Worm (Caenorhabditis elegans) whole organism, L2 larva: ENCODE measurements around the gene tbc-13.

Experiments used
- elt-3 ChIP-seq: sonication (generic microtip); optimal IDR thresholded peaks from 2 replicates; lab custom pipeline; 2017; ENCODE audit warnings: missing biosample characterization, missing genetic modification characterization
- fos-1 ChIP-seq: fragments of 150-350 bp; optimal IDR thresholded peaks from 2 replicates; lab custom pipeline; 2014; ENCODE audit warnings: missing biosample characterization, missing genetic modification characterization
- lsy-2 ChIP-seq, 2 experiments: fragments of 150-350 bp in 1 of 2; sonication (generic microtip) in 1 of 2; optimal IDR thresholded peaks; 2 replicates each; lab custom pipeline; 2014 to 2017; ENCODE audit warnings: missing biosample characterization in 2 of 2, missing genetic modification characterization in 2 of 2
- snpc-4 ChIP-seq: fragments of 150-350 bp; optimal IDR thresholded peaks from 2 replicates; lab custom pipeline; 2014; ENCODE audit warnings: missing biosample characterization, missing genetic modification characterization
- zag-1 ChIP-seq: fragments of 150-350 bp; optimal IDR thresholded peaks from 2 replicates; lab custom pipeline; 2014; ENCODE audit warnings: missing biosample characterization, missing genetic modification characterization
- ztf-11 ChIP-seq: sonication (generic microtip); optimal IDR thresholded peaks from 2 replicates; lab custom pipeline; 2017; ENCODE audit warnings: missing biosample characterization, missing genetic modification characterization

ce11 chrX:12517886-12518285 is 33.0 kb downstream of the tbc-13 start:
- TF ChIP-seq zag-1 (tag; lab: Kevin White, UChicago), result no peak
- TF ChIP-seq snpc-4, result no peak
- TF ChIP-seq fos-1 (tag; lab: Kevin White, UChicago), result no peak
- no peak for TF ChIP-seq ztf-11
- TF ChIP-seq elt-3, result no peak
- TF ChIP-seq lsy-2 (tag; optimal IDR thresholded peaks at IDR 0.05; lab: Kevin White, UChicago), result no peak
